Fruit fly (Drosophila melanogaster) Kc167 (cell line): ENCODE measurements around the gene Raf.

Experiments used
- h ChIP-seq: fragments of >200 bp; optimal IDR thresholded peaks from 3 replicates; lab custom pipeline; 2018; ENCODE audit warnings: missing external identifiers
- insv ChIP-seq: fragments of >200 bp; optimal IDR thresholded peaks from 3 replicates; lab custom pipeline; 2018; ENCODE audit warnings: missing external identifiers
- psq ChIP-seq: fragments of >200 bp; optimal IDR thresholded peaks from 2 replicates; lab custom pipeline; 2017; ENCODE audit warnings: missing external identifiers

DNA sequence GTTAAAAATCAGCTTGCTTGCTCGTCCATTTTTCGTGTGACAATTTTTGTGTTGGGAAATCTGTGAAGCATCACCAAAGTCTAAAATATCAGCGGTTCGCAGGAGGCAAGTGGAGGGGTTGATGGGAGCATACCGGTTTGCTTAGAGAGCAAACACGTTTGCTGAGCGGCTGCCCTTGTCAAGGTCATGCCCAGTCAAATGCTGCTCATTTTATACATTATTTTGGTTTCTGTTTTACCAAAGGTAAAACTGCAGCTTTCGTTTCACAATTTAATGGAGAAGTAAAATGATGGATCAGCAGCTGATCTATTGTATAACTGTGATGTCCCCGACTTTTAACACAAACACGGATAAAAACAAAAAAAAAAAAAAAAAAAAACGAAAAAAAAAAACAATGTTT is 67.1 kb downstream of the Raf start:
- TF ChIP-seq psq (lab: Kevin White, UChicago), result no peak
- no peak for TF ChIP-seq insv (lab: Kevin White, UChicago)
- no peak for TF ChIP-seq h
